Fruit fly (Drosophila melanogaster): ENCODE data around the gene eIF5B.

dm6 chr3L:3383965-3384595 lies 76.7 kb downstream of the eIF5B start:
- TF ChIP-seq pan (optimal IDR thresholded peaks at IDR 0.05) (no peak), psq (optimal IDR thresholded peaks at IDR 0.05) (no peak)
